Worm (Caenorhabditis elegans): ENCODE measurements around the gene E01G4.5.

The E01G4.5 gene

DNA sequence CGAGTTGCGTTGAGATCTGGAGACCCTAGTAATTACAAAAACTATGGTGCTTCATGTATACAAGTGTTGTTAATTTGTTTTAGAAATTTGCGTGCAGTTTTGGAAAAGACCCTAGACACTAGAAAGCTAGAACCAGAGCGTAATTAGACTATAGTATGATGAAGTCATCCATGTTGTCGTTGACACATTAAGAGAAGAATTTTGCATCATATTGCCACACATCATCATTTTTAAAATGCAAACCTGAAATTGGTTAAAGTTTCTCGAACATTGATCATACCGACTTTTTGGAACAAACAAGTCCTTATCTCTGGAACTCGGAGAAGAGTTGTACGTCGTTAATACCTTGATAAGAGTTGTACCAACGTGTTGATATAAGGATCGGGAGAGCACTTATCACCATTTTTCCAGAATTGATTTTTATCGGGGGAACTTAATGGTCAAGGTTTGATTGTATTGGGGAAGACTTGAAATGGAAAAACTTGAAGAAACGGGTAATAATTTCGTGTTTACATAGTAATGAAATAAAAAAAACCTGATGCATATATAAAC is 4.3 kb upstream of the E01G4.5 start:
- TF ChIP-seq W03F9.2 (tag; optimal IDR thresholded peaks at IDR 0.05) (no peak), him-1 (tag; optimal IDR thresholded peaks at IDR 0.05) (no peak), dao-5 (tag; optimal IDR thresholded peaks at IDR 0.05) (no peak)

ce11 chrII:13469043-13469652 is 3.1 kb upstream of the E01G4.5 start, which contains the start of gene E01G4.3:
E01G4.3 (minus strand) TSS chrII:13469602.
- no peak for TF ChIP-seq him-1 (tag; optimal IDR thresholded peaks at IDR 0.05)
- TF ChIP-seq W03F9.2 (tag; optimal IDR thresholded peaks at IDR 0.05) = no peak
- no peak for TF ChIP-seq dao-5 (tag; optimal IDR thresholded peaks at IDR 0.05)

DNA sequence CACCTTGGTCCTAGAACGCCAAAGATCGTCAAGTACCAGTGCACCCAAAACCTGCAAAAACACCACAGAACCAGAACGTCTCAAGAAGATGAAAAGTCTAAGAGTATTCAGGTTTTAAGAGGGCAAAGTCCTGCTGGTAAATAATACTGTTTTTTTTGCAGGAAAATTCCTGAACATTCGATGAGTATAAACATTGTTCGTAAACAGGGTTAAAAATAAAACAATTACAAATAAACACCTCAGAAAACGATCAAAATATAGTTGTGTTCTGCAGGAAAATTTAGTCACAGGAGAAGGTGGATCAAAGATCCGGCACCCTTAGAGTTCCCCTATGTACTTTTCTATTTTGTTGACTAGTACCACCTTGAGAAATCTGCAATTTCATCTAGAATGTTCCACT is 1.5 kb upstream of the E01G4.5 start:
- TF ChIP-seq him-1 (tag; optimal IDR thresholded peaks at IDR 0.05) (no peak), dao-5 (tag; optimal IDR thresholded peaks at IDR 0.05) (no peak), W03F9.2 (tag; optimal IDR thresholded peaks at IDR 0.05) (no peak)

- TF ChIP-seq W03F9.2 (tag; optimal IDR thresholded peaks at IDR 0.05) (peak; percentile 26), him-1 (tag; optimal IDR thresholded peaks at IDR 0.05) (no peak)
Measured at ce11 chrII:13477230-13477629, 5.0 kb downstream of the E01G4.5 start.

ce11 chrII:13479424-13479823 is 7.2 kb downstream of the E01G4.5 start:
- no peak for TF ChIP-seq dao-5 (tag; optimal IDR thresholded peaks at IDR 0.05)
- TF ChIP-seq him-1 (tag; optimal IDR thresholded peaks at IDR 0.05) = no peak
- no peak for TF ChIP-seq W03F9.2 (tag; optimal IDR thresholded peaks at IDR 0.05)

DNA sequence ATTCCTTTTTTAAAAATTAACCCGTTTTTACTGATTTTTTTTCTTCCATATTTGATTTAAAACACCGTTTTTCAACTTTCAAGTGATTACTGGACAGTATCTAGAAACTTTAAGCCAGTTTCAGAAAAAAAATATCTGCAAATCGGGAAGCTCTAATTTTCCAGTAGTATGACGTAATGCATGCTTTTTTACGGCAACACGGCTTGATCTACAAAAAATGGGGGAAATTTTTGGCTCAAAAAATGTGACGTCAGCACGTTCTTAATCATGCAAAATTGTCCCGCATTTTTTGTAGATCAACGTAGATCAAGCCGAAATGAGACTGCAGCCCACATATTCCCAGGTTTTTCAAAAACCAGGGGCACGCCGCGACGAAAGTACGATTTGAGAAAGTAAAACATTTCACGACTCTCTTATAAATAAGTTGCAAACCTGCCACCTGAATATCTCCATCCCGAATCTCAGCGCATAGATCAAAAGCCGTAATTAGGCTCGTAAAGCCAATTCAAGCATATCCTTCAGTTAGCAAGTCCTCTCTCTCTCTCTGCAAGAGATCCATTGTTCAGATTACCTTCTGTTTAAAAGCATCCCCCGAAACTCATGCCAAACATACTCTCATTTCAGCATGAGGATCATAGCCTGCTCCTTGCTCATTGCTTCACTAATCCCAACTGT is 9.7 kb downstream of the E01G4.5 start, which contains the start of gene E01G4.6:
E01G4.6 (plus strand) TSS at position 625 of the 675 bp plus-strand sequence.
- TF ChIP-seq W03F9.2 (tag; optimal IDR thresholded peaks at IDR 0.05) = no peak
- no peak for TF ChIP-seq him-1 (tag; optimal IDR thresholded peaks at IDR 0.05)
- no peak for TF ChIP-seq dao-5 (tag; optimal IDR thresholded peaks at IDR 0.05)

DNA sequence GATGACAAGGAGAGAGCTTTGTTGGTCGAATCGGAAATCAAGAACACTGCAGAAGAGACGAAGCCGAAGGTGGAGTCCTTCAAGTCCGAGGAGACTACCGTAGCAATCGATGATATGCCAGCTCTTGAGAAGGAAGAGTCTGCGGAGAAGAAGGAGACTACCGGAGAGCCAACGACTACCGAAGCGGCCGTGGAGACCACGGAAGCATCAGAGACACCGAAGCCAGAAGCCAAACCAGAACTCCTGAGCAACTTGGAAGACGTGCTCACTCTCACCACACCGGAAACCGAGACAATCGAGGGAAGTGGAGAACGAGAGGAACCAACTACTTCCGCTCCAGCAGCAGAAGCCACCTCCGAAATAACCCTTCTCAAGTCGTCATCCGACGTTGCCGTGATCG is 11.9 kb downstream of the E01G4.5 start:
- TF ChIP-seq him-1 (tag; optimal IDR thresholded peaks at IDR 0.05) = no peak
- no peak for TF ChIP-seq dao-5 (tag; optimal IDR thresholded peaks at IDR 0.05)
- no peak for TF ChIP-seq W03F9.2 (tag; optimal IDR thresholded peaks at IDR 0.05)

- no peak for TF ChIP-seq W03F9.2 (tag; optimal IDR thresholded peaks at IDR 0.05)
- no peak for TF ChIP-seq dao-5 (tag; optimal IDR thresholded peaks at IDR 0.05)
- TF ChIP-seq him-1 (tag; optimal IDR thresholded peaks at IDR 0.05) = no peak
Measured at ce11 chrII:13485119-13485518, 12.9 kb downstream of the E01G4.5 start.

DNA sequence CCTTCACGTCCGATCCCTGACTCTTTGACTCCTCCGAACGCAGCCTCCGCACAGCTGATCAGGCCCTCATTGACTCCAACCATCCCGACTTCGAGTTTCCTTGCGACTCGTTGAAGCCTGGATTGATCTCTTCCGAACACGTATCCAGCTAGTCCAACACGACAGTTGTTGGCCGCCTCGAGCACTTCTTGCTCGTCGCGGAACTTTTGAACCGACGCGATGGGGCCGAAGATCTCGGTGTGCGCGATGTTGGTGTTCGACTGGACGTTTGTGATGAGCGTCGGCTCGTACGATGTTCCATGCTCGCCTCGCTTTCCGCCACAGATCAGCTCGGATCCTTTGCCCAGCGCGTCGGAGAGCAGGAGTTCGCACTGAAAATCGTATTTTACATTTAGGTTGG is 15.4 kb downstream of the E01G4.5 start:
- TF ChIP-seq him-1 (tag; optimal IDR thresholded peaks at IDR 0.05) (no peak), dao-5 (tag; optimal IDR thresholded peaks at IDR 0.05) (no peak), W03F9.2 (tag; optimal IDR thresholded peaks at IDR 0.05) (no peak)

DNA sequence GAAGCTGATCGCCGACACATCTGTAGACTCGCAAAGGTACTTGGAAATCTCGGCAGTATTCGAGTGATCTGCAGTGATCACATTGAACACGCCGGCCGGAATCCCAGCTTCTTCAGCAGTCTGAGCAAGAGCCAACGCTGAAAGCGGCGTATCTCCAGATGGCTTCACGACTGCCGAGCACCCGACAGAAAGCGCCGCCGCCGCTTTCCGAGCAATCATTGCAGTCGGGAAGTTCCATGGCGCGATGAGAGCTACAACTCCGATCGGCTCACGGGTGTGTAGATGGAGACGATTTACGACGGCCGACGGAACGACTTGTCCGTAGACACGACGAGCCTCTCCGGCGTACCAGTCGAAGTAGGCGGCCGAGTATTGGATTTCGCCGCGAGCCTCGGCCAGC is 17.7 kb downstream of the E01G4.5 start:
- TF ChIP-seq W03F9.2 (tag; optimal IDR thresholded peaks at IDR 0.05) = no peak
- no peak for TF ChIP-seq dao-5 (tag; optimal IDR thresholded peaks at IDR 0.05)
- TF ChIP-seq him-1 (tag; optimal IDR thresholded peaks at IDR 0.05) = no peak

ce11 chrII:13491254-13491889 is 19.2 kb downstream of the E01G4.5 start, which contains the start of gene alh-7:
alh-7 (minus strand) TSS chrII:13491786.
- TF ChIP-seq him-1 (tag; optimal IDR thresholded peaks at IDR 0.05) (no peak), dao-5 (tag; optimal IDR thresholded peaks at IDR 0.05) (no peak), W03F9.2 (tag; optimal IDR thresholded peaks at IDR 0.05) (no peak)

DNA sequence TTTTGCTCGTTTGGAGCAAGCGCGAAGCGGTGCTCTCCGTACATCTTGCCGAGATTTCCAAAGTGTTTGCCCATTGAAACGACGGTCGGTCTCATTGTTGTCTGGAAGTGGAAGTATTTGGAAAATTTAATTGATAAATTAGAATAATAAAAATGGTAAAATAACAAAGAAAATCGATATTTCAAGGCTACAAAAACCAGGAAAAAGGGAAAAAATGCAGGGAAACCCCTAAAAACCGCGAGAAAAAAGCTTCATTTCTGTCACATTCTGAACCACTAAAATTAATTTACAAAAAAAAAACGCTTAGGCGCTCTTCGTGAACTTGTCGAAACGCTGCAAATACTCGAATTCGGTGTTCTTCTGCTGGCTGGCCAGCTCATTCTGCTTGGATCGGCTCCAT is 20.7 kb downstream of the E01G4.5 start, which contains the start of gene F45H10.2:
F45H10.2 (minus strand) TSS at position 101 of the 400 bp plus-strand sequence.
- TF ChIP-seq dao-5 (tag; optimal IDR thresholded peaks at IDR 0.05) = no peak
- no peak for TF ChIP-seq W03F9.2 (tag; optimal IDR thresholded peaks at IDR 0.05)
- TF ChIP-seq him-1 (tag; optimal IDR thresholded peaks at IDR 0.05) = no peak

ce11 chrII:13494175-13494650 is 22.0 kb downstream of the E01G4.5 start, which contains the start of gene ndua-7:
ndua-7 (minus strand) TSS chrII:13494600.
- TF ChIP-seq him-1 (tag; optimal IDR thresholded peaks at IDR 0.05) (no peak), dao-5 (tag; optimal IDR thresholded peaks at IDR 0.05) (no peak), W03F9.2 (tag; optimal IDR thresholded peaks at IDR 0.05) (no peak)

ce11 chrII:13494762-13495161 is 22.6 kb downstream of the E01G4.5 start:
- TF ChIP-seq dao-5 (tag; optimal IDR thresholded peaks at IDR 0.05) (no peak), W03F9.2 (tag; optimal IDR thresholded peaks at IDR 0.05) (peak; percentile 65), him-1 (tag; optimal IDR thresholded peaks at IDR 0.05) (no peak)

Data from whole organism, L4/young adult.